Worm (Caenorhabditis elegans) whole organism, late embryonic: Measurements from ENCODE around the gene lgc-31.
A peak's percentile ranks its signal among the peaks of the same experiment; 100 is the strongest.

Source experiments
- F13H6.1 ChIP-seq: sonication (generic microtip); optimal IDR thresholded peaks from 2 replicates; lab custom pipeline; 2016; ENCODE audit warnings: missing genetic modification characterization, missing compliant biosample characterization
- K02D7.2 ChIP-seq: sonication (generic microtip); optimal IDR thresholded peaks from 2 replicates; lab custom pipeline; 2017; ENCODE audit warnings: mild to moderate bottlenecking, missing genetic modification characterization, missing compliant biosample characterization
- K09A11.1 ChIP-seq: sonication (generic microtip); optimal IDR thresholded peaks from 2 replicates; lab custom pipeline; 2017; ENCODE audit warnings: antibody characterized with exemption, mild to moderate bottlenecking, missing genetic modification characterization, missing compliant biosample characterization; ENCODE audit not compliant: insufficient read depth
- ceh-19 ChIP-seq: fragments of 200-800 bp; sonication (Bioruptor generic); optimal IDR thresholded peaks from 2 replicates; lab custom pipeline; 2018; ENCODE audit warnings: mild to moderate bottlenecking, missing genetic modification characterization, missing compliant biosample characterization
- ceh-22 ChIP-seq: sonication (generic microtip); optimal IDR thresholded peaks from 2 replicates; lab custom pipeline; 2017; ENCODE audit warnings: missing biosample characterization, missing genetic modification characterization
- ceh-24 ChIP-seq: sonication (generic microtip); optimal IDR thresholded peaks from 2 replicates; lab custom pipeline; 2016; ENCODE audit warnings: mild to moderate bottlenecking, missing genetic modification characterization, missing compliant biosample characterization
- ceh-30 ChIP-seq: fragments of 150-350 bp; optimal IDR thresholded peaks from 2 replicates; lab custom pipeline; 2014; ENCODE audit warnings: missing biosample characterization, missing genetic modification characterization
- ceh-48 ChIP-seq: sonication (generic microtip); optimal IDR thresholded peaks from 2 replicates; lab custom pipeline; 2016; ENCODE audit warnings: missing genetic modification characterization, inconsistent platforms, missing compliant biosample characterization
- elt-2 ChIP-seq: sonication (generic microtip); optimal IDR thresholded peaks from 2 replicates; lab custom pipeline; 2016; ENCODE audit warnings: missing genetic modification reagents, missing genetic modification characterization, missing compliant biosample characterization
- gmeb-2 ChIP-seq: sonication (generic microtip); optimal IDR thresholded peaks from 2 replicates; lab custom pipeline; 2016; ENCODE audit warnings: missing genetic modification characterization, inconsistent platforms, missing compliant biosample characterization
- hlh-13 ChIP-seq: fragments of 200-800 bp; sonication (Bioruptor generic); optimal IDR thresholded peaks from 2 replicates; lab custom pipeline; 2018; ENCODE audit warnings: mild to moderate bottlenecking, missing genetic modification characterization, missing compliant biosample characterization
- hlh-30 ChIP-seq: sonication (generic microtip); optimal IDR thresholded peaks from 2 replicates; lab custom pipeline; 2017; ENCODE audit warnings: antibody characterized with exemption, missing genetic modification characterization, missing compliant biosample characterization; ENCODE audit not compliant: insufficient read depth
- nfya-1 ChIP-seq: sonication (generic microtip); optimal IDR thresholded peaks from 2 replicates; lab custom pipeline; 2017; ENCODE audit warnings: missing genetic modification characterization, mild to moderate bottlenecking, missing compliant biosample characterization, antibody characterized with exemption, moderate library complexity
- nhr-232 ChIP-seq: sonication (generic microtip); optimal IDR thresholded peaks from 2 replicates; lab custom pipeline; 2016; ENCODE audit warnings: missing genetic modification characterization, missing compliant biosample characterization
- rnt-1 ChIP-seq: sonication (generic microtip); optimal IDR thresholded peaks from 2 replicates; lab custom pipeline; 2016; ENCODE audit warnings: missing genetic modification characterization, missing compliant biosample characterization
- sox-4 ChIP-seq: sonication (generic microtip); optimal IDR thresholded peaks from 2 replicates; lab custom pipeline; 2017; ENCODE audit warnings: mild to moderate bottlenecking, missing genetic modification characterization, inconsistent platforms, missing compliant biosample characterization
- tbx-2 ChIP-seq: sonication (generic microtip); optimal IDR thresholded peaks from 2 replicates; lab custom pipeline; 2016; ENCODE audit warnings: missing genetic modification characterization, missing compliant biosample characterization
- unc-3 ChIP-seq, 2 experiments: fragments of 200-800 bp in 1 of 2; sonication (Bioruptor generic) in 1 of 2; sonication (generic microtip) in 1 of 2; conservative IDR thresholded peaks in 1 of 2; optimal IDR thresholded peaks in 1 of 2; 2 replicates each; pipeline versions ENCODE4 v1.3.6 to Lab custom; 2016 to 2022; ENCODE audit warnings: missing compliant biosample characterization in 2 of 2, missing genetic modification characterization in 2 of 2, missing genetic modification reagents in 1 of 2
- unc-86 ChIP-seq: sonication (generic microtip); optimal IDR thresholded peaks from 2 replicates; lab custom pipeline; 2016; ENCODE audit warnings: missing genetic modification characterization, missing compliant biosample characterization
- zip-5 ChIP-seq: sonication (generic microtip); optimal IDR thresholded peaks from 2 replicates; lab custom pipeline; 2016; ENCODE audit warnings: missing genetic modification characterization, missing compliant biosample characterization

The lgc-31 gene

DNA sequence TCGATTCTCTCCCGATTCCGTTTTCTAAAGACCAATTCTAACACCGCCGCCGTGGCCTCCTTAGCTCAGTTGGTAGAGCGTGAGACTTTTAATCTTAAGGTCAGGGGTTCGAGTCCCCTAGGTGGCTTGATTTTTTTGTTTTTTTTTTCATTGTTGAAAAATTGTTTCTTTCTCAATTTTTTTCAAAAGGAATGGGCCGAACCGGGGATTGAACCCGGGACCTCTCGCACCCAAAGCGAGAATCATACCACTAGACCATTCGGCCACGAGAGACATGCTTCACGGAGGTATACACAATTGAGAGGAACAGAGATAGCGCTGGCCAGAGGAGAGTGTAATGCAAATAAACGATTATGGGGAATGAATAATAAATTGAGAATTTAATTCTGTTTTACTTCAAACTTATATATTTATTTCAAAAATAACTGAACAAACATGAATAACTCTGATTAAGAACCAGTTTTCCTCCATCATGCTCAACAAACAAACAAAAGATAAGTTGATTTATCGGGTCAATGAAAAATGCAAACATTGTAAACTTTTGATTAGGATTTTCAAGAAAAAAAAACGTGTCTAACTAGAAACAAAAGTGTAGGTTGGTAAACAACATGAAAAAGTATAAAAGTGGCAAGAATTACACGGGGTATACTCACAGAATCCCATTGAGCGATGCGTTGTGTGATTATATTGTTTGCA is 56.6 kb downstream of the lgc-31 start, which contains the start of gene pqn-71 (continued):
- TF ChIP-seq K09A11.1 (tag; lab: Kevin White, UChicago) (peak; percentile 73), K02D7.2 (peak; percentile 78), ceh-19 (GFP tag; lab: Kevin White, UChicago) (peak; percentile 84), unc-86 (peak; percentile 83), ceh-30 (peak; percentile 60), hlh-30 (tag; lab: Kevin White, UChicago) (peak; percentile 47), tbx-2 (tag; lab: Kevin White, UChicago) (peak; percentile 82), F13H6.1 (tag; lab: Kevin White, UChicago) (peak; percentile 76), rnt-1 (tag; lab: Kevin White, UChicago) (peak; percentile 81), unc-3 (GFP tag; conservative IDR thresholded peaks at IDR 0.05; lab: Robert Waterston, UW) (peak; percentile 75), unc-3 (tag; optimal IDR thresholded peaks at IDR 0.05; lab: Kevin White, UChicago) (peak; percentile 88), zip-5 (peak; percentile 50), nfya-1 (tag; lab: Kevin White, UChicago) (peak; percentile 77), nhr-232 (tag; lab: Kevin White, UChicago) (peak; percentile 79), sox-4 (tag; lab: Kevin White, UChicago) (peak; percentile 77), elt-2 (tag; lab: Kevin White, UChicago) (peak; percentile 91), gmeb-2 (tag; lab: Kevin White, UChicago) (peak; percentile 86), ceh-22 (tag; lab: Kevin White, UChicago) (no peak)

DNA sequence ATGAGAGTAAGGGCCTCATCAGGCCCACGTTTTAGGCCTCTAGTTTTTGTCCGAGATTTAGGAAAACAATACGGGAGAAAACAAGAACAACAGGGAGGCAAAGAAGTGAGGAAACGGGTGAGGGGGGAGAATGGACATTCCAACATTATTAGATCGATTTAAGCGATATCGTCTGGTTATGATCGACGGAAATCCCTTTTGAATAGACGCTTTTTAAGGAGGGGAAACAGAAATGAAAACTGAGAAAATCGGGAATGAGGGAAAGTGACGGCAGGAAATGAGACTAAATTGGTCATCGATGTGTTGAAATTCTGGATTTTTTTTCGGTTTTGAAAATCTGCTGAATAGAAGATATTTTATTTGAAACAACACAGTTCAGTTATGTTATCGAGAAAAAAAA is 57.4 kb downstream of the lgc-31 start, which contains the start of gene rocf-1:
TSS of gene rocf-1 (minus strand) at position 101 of the 400 bp plus-strand sequence.
- TF ChIP-seq hlh-13 (GFP tag; lab: Kevin White, UChicago) (no peak), ceh-48 (tag; lab: Kevin White, UChicago) (no peak), ceh-24 (tag; lab: Kevin White, UChicago) (no peak)
- TF ChIP-seq, all 69 proteins: peak for 0
